Fruit fly (Drosophila melanogaster): ENCODE measurements around the gene CG13085.

Gene CG13085

dm6 chr2L:19397617-19398316 lies 26.1 kb upstream of the CG13085 start (continued):
- peak; percentile 3 for TF ChIP-seq net (GFP tag; optimal IDR thresholded peaks at IDR 0.05)
- TF ChIP-seq CG7368 (GFP tag; optimal IDR thresholded peaks at IDR 0.05), result peak; percentile 8
- peak; percentile 26 for TF ChIP-seq CG8319 (GFP tag; optimal IDR thresholded peaks at IDR 0.05)
- TF ChIP-seq Met (GFP tag; optimal IDR thresholded peaks at IDR 0.05), result peak; percentile 83
- no peak for TF ChIP-seq Hr38 (GFP tag; optimal IDR thresholded peaks at IDR 0.05)
- TF ChIP-seq esn (GFP tag; optimal IDR thresholded peaks at IDR 0.05), result peak; percentile 82
- peak; percentile 62 for TF ChIP-seq Eip75B (GFP tag; optimal IDR thresholded peaks at IDR 0.05)
- TF ChIP-seq pdm3 (GFP tag; optimal IDR thresholded peaks at IDR 0.05), result peak; percentile 64
- TF ChIP-seq CG15336 (GFP tag; IDR thresholded peaks at IDR 0.05), result peak; percentile 29; the same call in 1 of the 2 replicates
- TF ChIP-seq CG31627 (GFP tag; optimal IDR thresholded peaks at IDR 0.05), result peak; percentile 82

dm6 chr2L:19398317-19399234 lies 25.3 kb upstream of the CG13085 start, which contains the start of gene CG17544:
CG17544 (minus strand) TSS chr2L:19398493.
- TF ChIP-seq acj6 (GFP tag; optimal IDR thresholded peaks at IDR 0.05) (peak; percentile 82), CG11762 (GFP tag; optimal IDR thresholded peaks at IDR 0.05; ENCODE audit: insufficient read depth) (peak; percentile 64), CG4318 (GFP tag; optimal IDR thresholded peaks at IDR 0.05) (peak; percentile 66), Hr4 (GFP tag; optimal IDR thresholded peaks at IDR 0.05) (peak; percentile 42), Eip78C (GFP tag) (peak; percentile 82), fd85E (GFP tag; optimal IDR thresholded peaks at IDR 0.05) (peak; percentile 5), CG6276 (GFP tag; optimal IDR thresholded peaks at IDR 0.05) (peak; percentile 73), CG1621 (tag; optimal IDR thresholded peaks at IDR 0.05) (peak; percentile 25), CG3032 (tag; optimal IDR thresholded peaks at IDR 0.05) (peak; percentile 84), Ets21C (GFP tag; optimal IDR thresholded peaks at IDR 0.05) (peak; percentile 61), CG9139 (GFP tag; optimal IDR thresholded peaks at IDR 0.05) (peak; percentile 42), CG15336 (GFP tag; IDR thresholded peaks at IDR 0.05) (no peak; the same call in none of the 2 replicates), achi (GFP tag; optimal IDR thresholded peaks at IDR 0.05) (peak; percentile 84), Met (GFP tag; optimal IDR thresholded peaks at IDR 0.05) (peak; percentile 69), CG3919 (GFP tag; optimal IDR thresholded peaks at IDR 0.05) (peak; percentile 50), CG6163 (GFP tag; IDR thresholded peaks at IDR 0.05) (peak; percentile 63), net (GFP tag; optimal IDR thresholded peaks at IDR 0.05) (peak; percentile 54), CG10631 (GFP tag; optimal IDR thresholded peaks at IDR 0.05) (peak; percentile 90), Sox15 (GFP tag; optimal IDR thresholded peaks at IDR 0.05) (peak; percentile 66), CG16779 (tag; optimal IDR thresholded peaks at IDR 0.05) (peak; percentile 79), Hr39 (GFP tag; optimal IDR thresholded peaks at IDR 0.05) (peak; percentile 52), pdm3 (GFP tag; optimal IDR thresholded peaks at IDR 0.05) (peak; percentile 54), Eip93F (GFP tag; optimal IDR thresholded peaks at IDR 0.05) (peak; percentile 0), dac (GFP tag; optimal IDR thresholded peaks at IDR 0.05) (peak; percentile 2), fkh (GFP tag; optimal IDR thresholded peaks at IDR 0.05) (peak; percentile 69), spab (GFP tag; optimal IDR thresholded peaks at IDR 0.05) (peak; percentile 77), CG8119 (GFP tag; IDR thresholded peaks at IDR 0.05) (peak; percentile 64; the same call in 2 of the 3 replicates), vri (GFP tag; optimal IDR thresholded peaks at IDR 0.05) (peak; percentile 50), CG6854 (GFP tag; optimal IDR thresholded peaks at IDR 0.05) (peak; percentile 56), CG10669 (GFP tag; optimal IDR thresholded peaks at IDR 0.05) (peak; percentile 71), Eip75B (GFP tag; optimal IDR thresholded peaks at IDR 0.05) (peak; percentile 47), Gug (GFP tag; IDR thresholded peaks at IDR 0.05) (peak; percentile 34; the same call in 1 of the 2 replicates), CG34406 (GFP tag; optimal IDR thresholded peaks at IDR 0.05) (peak; percentile 81), CG31627 (GFP tag; optimal IDR thresholded peaks at IDR 0.05) (peak; percentile 56), CG11902 (GFP tag; optimal IDR thresholded peaks at IDR 0.05) (peak; percentile 28), CG6792 (GFP tag; optimal IDR thresholded peaks at IDR 0.05) (peak; percentile 67), fd59A (GFP tag; optimal IDR thresholded peaks at IDR 0.05) (peak; percentile 28), Sox14 (GFP tag; optimal IDR thresholded peaks at IDR 0.05) (peak; percentile 40), CG8632 (GFP tag; optimal IDR thresholded peaks at IDR 0.05) (peak; percentile 83), eg (GFP tag; IDR thresholded peaks at IDR 0.05) (peak; percentile 59), Blimp-1 (GFP tag; optimal IDR thresholded peaks at IDR 0.05) (peak; percentile 77), topi (GFP tag; optimal IDR thresholded peaks at IDR 0.05) (peak; percentile 22)
